Worm (Caenorhabditis elegans) whole organism, L2 larva: ENCODE results near the gene irk-1.

Experiments
- C34F6.9 ChIP-seq: fragments of 150-350 bp; optimal IDR thresholded peaks from 2 replicates; lab custom pipeline; 2014; ENCODE audit warnings: missing biosample characterization, missing genetic modification characterization
- F13H6.1 ChIP-seq: sonication (generic microtip); optimal IDR thresholded peaks from 2 replicates; lab custom pipeline; 2016; ENCODE audit warnings: missing genetic modification characterization, missing compliant biosample characterization
- R02D3.7 ChIP-seq: fragments of 150-350 bp; optimal IDR thresholded peaks from 2 replicates; lab custom pipeline; 2014; ENCODE audit warnings: missing biosample characterization, missing genetic modification characterization
- Y55F3AM.14 ChIP-seq: fragments of 200-800 bp; sonication (Bioruptor generic); optimal IDR thresholded peaks from 2 replicates; lab custom pipeline; 2018; ENCODE audit warnings: mild to moderate bottlenecking, missing genetic modification characterization, missing compliant biosample characterization
- ZK546.5 ChIP-seq: sonication (generic microtip); optimal IDR thresholded peaks from 2 replicates; lab custom pipeline; 2017; ENCODE audit warnings: missing biosample characterization, missing genetic modification characterization
- aly-2 ChIP-seq: fragments of 150-350 bp; optimal IDR thresholded peaks from 2 replicates; lab custom pipeline; 2014; ENCODE audit warnings: missing biosample characterization, missing genetic modification characterization
- ama-1 ChIP-seq: fragments of 150-350 bp; optimal IDR thresholded peaks from 2 replicates; lab custom pipeline; 2018; ENCODE audit warnings: inconsistent platforms
- blmp-1 ChIP-seq: sonication (generic microtip); optimal IDR thresholded peaks from 2 replicates; lab custom pipeline; 2017; ENCODE audit warnings: missing genetic modification characterization, mild to moderate bottlenecking, missing compliant biosample characterization, antibody characterized with exemption, moderate library complexity; ENCODE audit not compliant: insufficient read depth
- ceh-16 ChIP-seq: fragments of 150-350 bp; optimal IDR thresholded peaks from 2 replicates; lab custom pipeline; 2014; ENCODE audit warnings: missing biosample characterization, missing genetic modification characterization
- ceh-82 ChIP-seq: fragments of 150-350 bp; optimal IDR thresholded peaks from 2 replicates; lab custom pipeline; 2014; ENCODE audit warnings: missing biosample characterization, missing genetic modification characterization
- crh-2 ChIP-seq: sonication (generic microtip); optimal IDR thresholded peaks from 2 replicates; lab custom pipeline; 2017; ENCODE audit warnings: missing biosample characterization, missing genetic modification characterization
- dmd-4 ChIP-seq: sonication (generic microtip); optimal IDR thresholded peaks from 2 replicates; lab custom pipeline; 2017; ENCODE audit warnings: missing biosample characterization, missing genetic modification characterization
- egl-27 ChIP-seq: sonication (generic microtip); optimal IDR thresholded peaks from 3 replicates; lab custom pipeline; 2017; ENCODE audit warnings: missing biosample characterization, missing genetic modification reagents, missing genetic modification characterization
- elt-1 ChIP-seq: fragments of 150-350 bp; optimal IDR thresholded peaks from 2 replicates; lab custom pipeline; 2014; ENCODE audit warnings: missing biosample characterization, missing genetic modification characterization
- elt-3 ChIP-seq: sonication (generic microtip); optimal IDR thresholded peaks from 2 replicates; lab custom pipeline; 2017; ENCODE audit warnings: missing biosample characterization, missing genetic modification characterization
- fos-1 ChIP-seq: fragments of 150-350 bp; optimal IDR thresholded peaks from 2 replicates; lab custom pipeline; 2014; ENCODE audit warnings: missing biosample characterization, missing genetic modification characterization
- gmeb-1 ChIP-seq: fragments of 150-350 bp; optimal IDR thresholded peaks from 2 replicates; lab custom pipeline; 2014; ENCODE audit warnings: missing biosample characterization, missing genetic modification characterization
- lin-11 ChIP-seq: fragments of 150-350 bp; sonication (generic microtip); optimal IDR thresholded peaks from 2 replicates; lab custom pipeline; 2014; ENCODE audit warnings: missing biosample characterization, missing genetic modification characterization, inconsistent platforms, mixed read lengths
- lin-13 ChIP-seq: fragments of 150-350 bp; optimal IDR thresholded peaks from 2 replicates; lab custom pipeline; 2014; ENCODE audit warnings: missing biosample characterization, missing genetic modification reagents, missing genetic modification characterization
- lin-39 ChIP-seq: fragments of 150-350 bp; optimal IDR thresholded peaks from 2 replicates; lab custom pipeline; 2014; ENCODE audit warnings: missing biosample characterization, missing genetic modification reagents, missing genetic modification characterization
- lsy-2 ChIP-seq, 2 experiments: fragments of 150-350 bp in 1 of 2; sonication (generic microtip) in 1 of 2; optimal IDR thresholded peaks; 2 replicates each; lab custom pipeline; 2014 to 2017; ENCODE audit warnings: missing biosample characterization in 2 of 2, missing genetic modification characterization in 2 of 2
- mab-5 ChIP-seq: fragments of 150-350 bp; optimal IDR thresholded peaks from 2 replicates; lab custom pipeline; 2014; ENCODE audit warnings: missing biosample characterization, missing genetic modification characterization
- mbf-1 ChIP-seq: sonication (generic microtip); optimal IDR thresholded peaks from 2 replicates; lab custom pipeline; 2017; ENCODE audit warnings: missing biosample characterization, missing genetic modification characterization
- mdl-1 ChIP-seq, 2 experiments: fragments of 150-350 bp in 1 of 2; sonication (generic microtip) in 1 of 2; optimal IDR thresholded peaks; 2 replicates each; lab custom pipeline; 2017; ENCODE audit warnings: missing biosample characterization in 2 of 2, missing genetic modification characterization in 2 of 2
- nhr-10 ChIP-seq: sonication (generic microtip); optimal IDR thresholded peaks from 2 replicates; lab custom pipeline; 2017; ENCODE audit warnings: missing biosample characterization, missing genetic modification characterization
- nhr-12 ChIP-seq: fragments of 150-350 bp; optimal IDR thresholded peaks from 2 replicates; lab custom pipeline; 2014; ENCODE audit warnings: missing biosample characterization, missing genetic modification characterization
- nhr-129 ChIP-seq: fragments of 150-350 bp; optimal IDR thresholded peaks from 2 replicates; lab custom pipeline; 2014; ENCODE audit warnings: missing biosample characterization, missing genetic modification characterization
- nhr-21 ChIP-seq: fragments of 150-350 bp; optimal IDR thresholded peaks from 2 replicates; lab custom pipeline; 2014; ENCODE audit warnings: missing biosample characterization, missing genetic modification characterization
- nhr-23 ChIP-seq: fragments of 150-350 bp; optimal IDR thresholded peaks from 2 replicates; lab custom pipeline; 2014; ENCODE audit warnings: missing biosample characterization, missing genetic modification reagents, missing genetic modification characterization
- nhr-237 ChIP-seq: fragments of 150-350 bp; optimal IDR thresholded peaks from 2 replicates; lab custom pipeline; 2014; ENCODE audit warnings: missing biosample characterization, missing genetic modification characterization
- nhr-25 ChIP-seq: fragments of 150-350 bp; sonication (generic microtip); optimal IDR thresholded peaks from 3 replicates; lab custom pipeline; 2014; ENCODE audit warnings: missing biosample characterization, missing genetic modification characterization
- nhr-6 ChIP-seq: fragments of 150-350 bp; optimal IDR thresholded peaks from 2 replicates; lab custom pipeline; 2014; ENCODE audit warnings: missing biosample characterization, missing genetic modification characterization
- nhr-77 ChIP-seq: fragments of 150-350 bp; optimal IDR thresholded peaks from 2 replicates; lab custom pipeline; 2014; ENCODE audit warnings: missing biosample characterization, missing genetic modification characterization
- peb-1 ChIP-seq: fragments of 150-350 bp; optimal IDR thresholded peaks from 2 replicates; lab custom pipeline; 2014; ENCODE audit warnings: missing biosample characterization, missing genetic modification characterization
- sem-4 ChIP-seq: fragments of 150-350 bp; optimal IDR thresholded peaks from 2 replicates; lab custom pipeline; 2014; ENCODE audit warnings: missing biosample characterization, missing genetic modification reagents, missing genetic modification characterization
- skn-1 ChIP-seq: sonication (generic microtip); optimal IDR thresholded peaks from 2 replicates; lab custom pipeline; 2017; ENCODE audit warnings: missing biosample characterization, missing genetic modification characterization
- sma-3 ChIP-seq: sonication (generic microtip); optimal IDR thresholded peaks from 2 replicates; lab custom pipeline; 2016; ENCODE audit warnings: missing genetic modification reagents, missing genetic modification characterization, missing compliant biosample characterization
- sma-9 ChIP-seq, 2 experiments: fragments of 150-350 bp in 1 of 2; sonication (generic microtip) in 1 of 2; optimal IDR thresholded peaks; 2 replicates each; lab custom pipeline; 2014 to 2016; ENCODE audit warnings: missing genetic modification characterization in 2 of 2, mild to moderate bottlenecking in 1 of 2, missing biosample characterization in 1 of 2, missing compliant biosample characterization in 1 of 2, missing genetic modification reagents in 1 of 2, moderate library complexity in 1 of 2
- snpc-4 ChIP-seq: fragments of 150-350 bp; optimal IDR thresholded peaks from 2 replicates; lab custom pipeline; 2014; ENCODE audit warnings: missing biosample characterization, missing genetic modification characterization
- unc-55 ChIP-seq: fragments of 150-350 bp; sonication (generic microtip); optimal IDR thresholded peaks from 3 replicates; lab custom pipeline; 2014; ENCODE audit warnings: missing biosample characterization, missing genetic modification reagents, missing genetic modification characterization
- unc-62 ChIP-seq: fragments of 150-350 bp; optimal IDR thresholded peaks from 2 replicates; lab custom pipeline; 2014; ENCODE audit warnings: missing biosample characterization, missing genetic modification reagents, missing genetic modification characterization
- zag-1 ChIP-seq: fragments of 150-350 bp; optimal IDR thresholded peaks from 2 replicates; lab custom pipeline; 2014; ENCODE audit warnings: missing biosample characterization, missing genetic modification characterization
- ztf-11 ChIP-seq: sonication (generic microtip); optimal IDR thresholded peaks from 2 replicates; lab custom pipeline; 2017; ENCODE audit warnings: missing biosample characterization, missing genetic modification characterization
- ztf-4 ChIP-seq: fragments of 150-350 bp; optimal IDR thresholded peaks from 2 replicates; lab custom pipeline; 2014; ENCODE audit warnings: missing biosample characterization, missing genetic modification characterization

irk-1 gene

DNA sequence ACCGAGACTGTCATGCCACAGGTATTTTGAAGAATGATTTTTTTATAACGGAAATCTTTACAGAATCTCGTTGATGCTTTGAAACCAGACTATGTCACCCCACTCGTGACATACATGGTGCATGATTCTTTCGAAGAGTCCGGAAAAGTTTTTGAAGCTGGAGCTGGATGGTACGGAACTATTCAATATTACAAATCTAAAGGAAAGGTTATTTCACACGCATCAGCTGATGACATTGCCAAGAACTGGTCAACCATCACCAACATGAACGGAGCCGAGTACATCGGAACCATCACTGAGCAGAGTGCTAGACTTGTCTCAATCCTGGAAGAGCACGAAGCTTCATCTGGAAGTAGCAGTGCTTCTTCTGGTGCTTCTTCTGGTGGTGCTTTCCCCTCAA lies 41.2 kb upstream of the irk-1 start:
- TF ChIP-seq crh-2 (tag; lab: Kevin White, UChicago): no peak
- TF ChIP-seq nhr-12 (tag; lab: Kevin White, UChicago): no peak
- no peak for TF ChIP-seq unc-62 (GFP tag; lab: Kevin White, UChicago)
- no peak for TF ChIP-seq dmd-4
- no peak for TF ChIP-seq sma-3 (GFP tag; lab: Kevin White, UChicago)
- no peak for TF ChIP-seq lin-11 (tag; lab: Kevin White, UChicago)
- no peak for TF ChIP-seq F13H6.1 (tag; lab: Kevin White, UChicago)
- no peak for TF ChIP-seq C34F6.9 (tag; lab: Kevin White, UChicago)
- TF ChIP-seq sem-4: no peak
- TF ChIP-seq lsy-2 (tag; optimal IDR thresholded peaks at IDR 0.05; lab: Kevin White, UChicago): no peak
- TF ChIP-seq Y55F3AM.14 (GFP tag; lab: Kevin White, UChicago): no peak
- TF ChIP-seq elt-3 (tag; lab: Kevin White, UChicago): no peak
- TF ChIP-seq unc-55 (GFP tag; lab: Kevin White, UChicago): no peak
- TF ChIP-seq R02D3.7 (tag; lab: Kevin White, UChicago): no peak
- no peak for TF ChIP-seq nhr-25 (tag; lab: Kevin White, UChicago)
- TF ChIP-seq egl-27 (tag; lab: Kevin White, UChicago): no peak

ce11 chrX:6818036-6818488 lies 40.1 kb upstream of the irk-1 start, which contains the start of gene dhs-28:
dhs-28 (plus strand) TSS chrX:6818438.
- peak; percentile 40 for TF ChIP-seq sma-3 (GFP tag; lab: Kevin White, UChicago)
- TF ChIP-seq crh-2 (tag; lab: Kevin White, UChicago): peak; percentile 53
- peak; percentile 27 for TF ChIP-seq ama-1 (lab: Kevin White, UChicago)
- no peak for TF ChIP-seq nhr-12 (tag; lab: Kevin White, UChicago)
- peak; percentile 84 for TF ChIP-seq fos-1 (tag; lab: Kevin White, UChicago)
- TF ChIP-seq F13H6.1 (tag; lab: Kevin White, UChicago): peak; percentile 26
- TF ChIP-seq sma-9 (GFP tag; optimal IDR thresholded peaks at IDR 0.05; lab: Kevin White, UChicago): peak; percentile 68
- TF ChIP-seq sma-9 (tag; optimal IDR thresholded peaks at IDR 0.05; lab: Kevin White, UChicago): no peak
- no peak for TF ChIP-seq mdl-1 (tag; optimal IDR thresholded peaks at IDR 0.05; lab: Kevin White, UChicago)

- TF ChIP-seq lsy-2 (tag; optimal IDR thresholded peaks at IDR 0.05; lab: Kevin White, UChicago): no peak
Observed at ce11 chrX:6813025-6813424, 35.1 kb upstream of the irk-1 start.

ce11 chrX:6808640-6809039 lies 30.7 kb upstream of the irk-1 start:
- peak; percentile 11 for TF ChIP-seq nhr-21 (tag; lab: Kevin White, UChicago)
- TF ChIP-seq ama-1 (lab: Kevin White, UChicago): no peak
- TF ChIP-seq gmeb-1 (tag; lab: Kevin White, UChicago): peak; percentile 41
- TF ChIP-seq nhr-23 (tag; lab: Kevin White, UChicago): no peak
- TF ChIP-seq lin-39 (tag; lab: Kevin White, UChicago): no peak
- TF ChIP-seq nhr-237: no peak
- TF ChIP-seq nhr-6 (tag; lab: Kevin White, UChicago): no peak
- TF ChIP-seq nhr-129 (tag; lab: Kevin White, UChicago): peak; percentile 64
- no peak for TF ChIP-seq sem-4
- TF ChIP-seq ZK546.5: no peak
- no peak for TF ChIP-seq dmd-4
- TF ChIP-seq snpc-4 (tag; lab: Kevin White, UChicago): no peak
- TF ChIP-seq zag-1: no peak
- peak; percentile 59 for TF ChIP-seq nhr-25 (tag; lab: Kevin White, UChicago)
- peak; percentile 10 for TF ChIP-seq ceh-16 (tag; lab: Kevin White, UChicago)
- no peak for TF ChIP-seq skn-1 (tag; lab: Kevin White, UChicago)
- TF ChIP-seq ztf-11 (tag; lab: Kevin White, UChicago): no peak
- TF ChIP-seq lsy-2 (tag; optimal IDR thresholded peaks at IDR 0.05; lab: Kevin White, UChicago): no peak
- no peak for TF ChIP-seq mab-5 (tag; lab: Kevin White, UChicago)
- no peak for TF ChIP-seq elt-3 (tag; lab: Kevin White, UChicago)
- TF ChIP-seq crh-2 (tag; lab: Kevin White, UChicago): peak; percentile 64
- no peak for TF ChIP-seq C34F6.9 (tag; lab: Kevin White, UChicago)
- no peak for TF ChIP-seq mbf-1
- no peak for TF ChIP-seq peb-1
- TF ChIP-seq unc-62 (GFP tag; lab: Kevin White, UChicago): no peak
- no peak for TF ChIP-seq ceh-82 (tag; lab: Kevin White, UChicago)
- TF ChIP-seq blmp-1 (tag; lab: Kevin White, UChicago): no peak
- TF ChIP-seq fos-1 (tag; lab: Kevin White, UChicago): peak; percentile 32
- no peak for TF ChIP-seq lin-13
- TF ChIP-seq mdl-1 (tag; optimal IDR thresholded peaks at IDR 0.05; lab: Kevin White, UChicago): no peak
- TF ChIP-seq F13H6.1 (tag; lab: Kevin White, UChicago): no peak
- TF ChIP-seq Y55F3AM.14 (GFP tag; lab: Kevin White, UChicago): no peak
- TF ChIP-seq sma-3 (GFP tag; lab: Kevin White, UChicago): peak; percentile 19
- no peak for TF ChIP-seq elt-1 (tag; lab: Kevin White, UChicago)
- TF ChIP-seq nhr-10: no peak
- TF ChIP-seq lin-11 (tag; lab: Kevin White, UChicago): no peak
- no peak for TF ChIP-seq aly-2 (tag; lab: Kevin White, UChicago)
- no peak for TF ChIP-seq unc-55 (GFP tag; lab: Kevin White, UChicago)
- no peak for TF ChIP-seq ztf-4
- no peak for TF ChIP-seq R02D3.7 (tag; lab: Kevin White, UChicago)
- TF ChIP-seq nhr-77 (tag; lab: Kevin White, UChicago): no peak
